Fruit fly (Drosophila melanogaster): Measurements from ENCODE around the gene Nepl5.

Gene Nepl5

DNA sequence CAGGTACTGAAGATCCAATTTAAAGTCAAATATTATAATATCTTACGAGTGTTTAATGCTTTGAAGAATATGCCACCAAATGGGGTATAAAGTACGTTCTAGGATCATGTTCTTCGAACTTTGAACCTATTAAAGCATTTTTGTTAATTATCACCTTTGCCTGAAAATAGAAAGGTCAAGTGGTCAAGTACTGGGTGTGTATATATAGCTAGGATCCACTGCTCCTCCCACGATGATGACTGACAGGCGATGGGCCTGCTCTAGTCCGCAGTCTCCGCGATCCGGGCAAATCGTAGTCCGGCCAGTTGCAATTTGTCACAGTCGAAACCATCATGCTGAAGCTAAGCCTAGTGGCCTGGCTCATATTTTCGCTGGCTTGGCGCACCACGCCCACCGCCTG is at the start of gene Nepl5:
Nepl5 (plus strand) TSS at position 301 of the 400 bp plus-strand sequence.
- TF ChIP-seq CTCF (optimal IDR thresholded peaks at IDR 0.05) (no peak), CG8478 (optimal IDR thresholded peaks at IDR 0.05) (no peak)

dm6 chr2L:6337843-6338366 is 43.2 kb upstream of the Nepl5 start:
- TF ChIP-seq CG8478 (optimal IDR thresholded peaks at IDR 0.05) (no peak), CTCF (optimal IDR thresholded peaks at IDR 0.05) (no peak)

dm6 chr2L:6338367-6338975 is 42.6 kb upstream of the Nepl5 start, which contains the start of the genes Pez and Cpr:
Pez (minus strand) TSS chr2L:6338671.
Cpr (plus strand) TSS chr2L:6338836.
- TF ChIP-seq CTCF (optimal IDR thresholded peaks at IDR 0.05), result peak; percentile 94 to 98
- no peak for TF ChIP-seq CG8478 (optimal IDR thresholded peaks at IDR 0.05)

- TF ChIP-seq CTCF (optimal IDR thresholded peaks at IDR 0.05) (peak; percentile 20 to 23), CG8478 (optimal IDR thresholded peaks at IDR 0.05) (no peak)
Observed at dm6 chr2L:6339010-6339897, 41.8 kb upstream of the Nepl5 start.

- TF ChIP-seq CTCF (optimal IDR thresholded peaks at IDR 0.05) (no peak), CG8478 (optimal IDR thresholded peaks at IDR 0.05) (no peak)
Observed at dm6 chr2L:6340222-6340725, 40.8 kb upstream of the Nepl5 start.

DNA sequence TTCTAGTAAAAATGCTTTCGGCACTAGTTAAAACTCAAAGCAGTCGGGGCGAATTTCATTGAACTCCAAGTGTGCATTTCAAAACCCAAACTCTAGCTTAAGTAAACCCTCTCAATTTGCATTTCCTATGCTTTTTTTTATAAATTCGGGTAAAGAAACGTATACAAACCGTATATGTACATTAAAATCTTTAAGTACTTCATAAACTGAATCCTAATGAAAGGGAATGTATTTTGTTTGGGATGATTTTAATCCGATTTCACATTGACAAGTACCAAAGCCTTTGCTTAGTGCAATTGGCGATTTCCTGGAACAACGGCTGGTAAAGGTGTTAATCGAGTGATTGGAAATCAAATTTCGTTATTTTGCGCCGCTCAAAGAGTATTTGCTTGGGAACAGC is 39.8 kb upstream of the Nepl5 start:
- no peak for TF ChIP-seq CTCF (optimal IDR thresholded peaks at IDR 0.05)
- no peak for TF ChIP-seq CG8478 (optimal IDR thresholded peaks at IDR 0.05)

- TF ChIP-seq CG8478 (optimal IDR thresholded peaks at IDR 0.05) (no peak), CTCF (optimal IDR thresholded peaks at IDR 0.05) (peak in 1 of 2 experiments; percentile 35)
Observed at dm6 chr2L:6343084-6343873, 37.8 kb upstream of the Nepl5 start.

dm6 chr2L:6348327-6348726 is 32.7 kb upstream of the Nepl5 start, which contains the start of gene CG9497:
CG9497 (minus strand) TSS chr2L:6348427.
- no peak for TF ChIP-seq CG8478 (optimal IDR thresholded peaks at IDR 0.05)
- no peak for TF ChIP-seq CTCF (optimal IDR thresholded peaks at IDR 0.05)

- no peak for TF ChIP-seq CTCF (optimal IDR thresholded peaks at IDR 0.05)
- TF ChIP-seq CG8478 (optimal IDR thresholded peaks at IDR 0.05), result no peak
Observed at dm6 chr2L:6350984-6351808, 29.9 kb upstream of the Nepl5 start, which contains the start of gene CG9498. CG9498 (minus strand) TSS chr2L:6351034.

- TF ChIP-seq CG8478 (optimal IDR thresholded peaks at IDR 0.05), result no peak
- TF ChIP-seq CTCF (optimal IDR thresholded peaks at IDR 0.05), result no peak
Observed at dm6 chr2L:6351809-6352182, 29.3 kb upstream of the Nepl5 start.

DNA sequence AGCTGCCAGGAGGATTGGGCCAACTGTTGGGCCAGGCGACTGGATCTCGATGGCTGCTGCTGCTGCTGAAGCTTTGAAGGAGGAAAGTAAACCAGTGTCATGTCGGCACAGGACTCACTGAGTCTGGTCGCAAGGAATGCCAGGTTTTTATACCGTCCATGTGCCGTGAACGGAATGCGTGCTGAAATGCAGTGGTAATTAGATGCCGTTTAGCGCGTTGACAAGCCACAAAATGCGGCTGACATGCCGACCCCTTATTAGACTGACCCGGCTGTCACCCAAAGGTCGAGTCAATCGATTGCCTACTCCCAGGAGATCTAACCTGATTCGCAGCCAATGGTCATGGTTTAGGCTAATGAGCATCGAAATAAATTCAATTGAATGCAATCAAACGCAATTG is 26.8 kb upstream of the Nepl5 start, which contains the start of gene ppk7:
ppk7 (minus strand) TSS at position 101 of the 400 bp plus-strand sequence.
- TF ChIP-seq CG8478 (optimal IDR thresholded peaks at IDR 0.05), result no peak
- TF ChIP-seq CTCF (optimal IDR thresholded peaks at IDR 0.05), result no peak

dm6 chr2L:6354656-6355055 is 26.4 kb upstream of the Nepl5 start, which contains the start of gene ppk14:
ppk14 (plus strand) TSS chr2L:6354956.
- TF ChIP-seq CG8478 (optimal IDR thresholded peaks at IDR 0.05) (no peak), CTCF (optimal IDR thresholded peaks at IDR 0.05) (no peak)

- TF ChIP-seq CG8478 (optimal IDR thresholded peaks at IDR 0.05), result no peak
- TF ChIP-seq CTCF (optimal IDR thresholded peaks at IDR 0.05), result no peak
Observed at dm6 chr2L:6356134-6356533, 24.9 kb upstream of the Nepl5 start.

All from S2 (cell line).